Worm (Caenorhabditis elegans) whole organism, mixed stage, embryonic: Measurements from ENCODE around the gene srv-5.

Experiments
- cnd-1 ChIP-seq: fragments of 200-800 bp; sonication (Bioruptor generic); optimal IDR thresholded peaks from 2 replicates; lab custom pipeline; 2018; ENCODE audit warnings: mild to moderate bottlenecking, missing genetic modification characterization, missing compliant biosample characterization
- elt-3 ChIP-seq: fragments of 150-350 bp; optimal IDR thresholded peaks from 2 replicates; lab custom pipeline; 2014; ENCODE audit warnings: missing biosample characterization, missing genetic modification characterization
- nhr-12 ChIP-seq: fragments of 150-350 bp; optimal IDR thresholded peaks from 2 replicates; lab custom pipeline; 2014; ENCODE audit warnings: missing biosample characterization, missing genetic modification characterization
- nhr-28 ChIP-seq: fragments of 150-350 bp; optimal IDR thresholded peaks from 2 replicates; lab custom pipeline; 2014; ENCODE audit warnings: missing biosample characterization, missing genetic modification characterization
- snpc-4 ChIP-seq: fragments of 150-350 bp; optimal IDR thresholded peaks from 2 replicates; lab custom pipeline; 2014; ENCODE audit warnings: missing biosample characterization, missing genetic modification characterization
- unc-62 ChIP-seq: fragments of 150-350 bp; optimal IDR thresholded peaks from 2 replicates; lab custom pipeline; 2014; ENCODE audit warnings: missing biosample characterization, missing genetic modification reagents, missing genetic modification characterization

DNA sequence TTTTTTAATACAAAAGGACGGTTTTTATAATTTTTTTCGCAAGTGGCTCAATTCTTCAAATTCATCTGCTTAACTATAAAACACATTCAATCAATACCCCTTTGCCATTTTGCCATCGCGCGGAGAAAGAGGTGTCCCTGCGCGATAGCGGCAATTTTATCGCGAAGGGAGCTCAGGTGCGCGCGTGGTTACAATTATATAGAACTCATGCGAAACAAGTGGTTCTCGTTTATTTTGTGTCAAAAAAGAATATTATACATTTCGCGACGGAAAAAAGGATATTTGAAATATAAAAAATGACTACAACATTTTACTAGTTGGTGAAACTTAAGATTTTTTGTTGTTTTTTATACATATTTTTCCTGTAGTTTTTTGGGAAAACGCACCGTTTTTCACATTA is 43.0 kb upstream of the srv-5 start:
- peak; percentile 94 for TF ChIP-seq elt-3 (tag; lab: Kevin White, UChicago)
- TF ChIP-seq snpc-4 = no peak
- peak; percentile 92 for TF ChIP-seq cnd-1 (tag; lab: Kevin White, UChicago)
- TF ChIP-seq nhr-12 (tag; lab: Kevin White, UChicago) = peak; percentile 98
- TF ChIP-seq nhr-28 (tag; lab: Kevin White, UChicago) = peak; percentile 71
- TF ChIP-seq unc-62 (GFP tag; lab: Kevin White, UChicago) = peak; percentile 90
